Worm (Caenorhabditis elegans): ENCODE data around the gene nhr-264.

ce11 chrIV:9327706-9328105 lies 34.0 kb upstream of the nhr-264 start, which contains the start of gene clec-183:
- TF ChIP-seq unc-39 (tag; optimal IDR thresholded peaks at IDR 0.05) (no peak), R02D3.7 (tag; optimal IDR thresholded peaks at IDR 0.05) (no peak), lsy-2 (tag; optimal IDR thresholded peaks at IDR 0.05) (no peak), blmp-1 (tag; optimal IDR thresholded peaks at IDR 0.05; ENCODE audit: insufficient read depth) (no peak), ama-1 (optimal IDR thresholded peaks at IDR 0.05) (no peak), nhr-11 (tag; optimal IDR thresholded peaks at IDR 0.05) (no peak), nhr-12 (tag; optimal IDR thresholded peaks at IDR 0.05) (no peak), dmd-4 (tag; optimal IDR thresholded peaks at IDR 0.05) (no peak), aly-2 (tag; optimal IDR thresholded peaks at IDR 0.05) (no peak), skn-1 (tag; optimal IDR thresholded peaks at IDR 0.05) (no peak)

Data from whole organism, L2 larva.